Fruit fly (Drosophila melanogaster): ENCODE data around the gene CG7950.
A peak's percentile ranks its signal among the peaks of the same experiment; 100 is the strongest.

The CG7950 gene

DNA sequence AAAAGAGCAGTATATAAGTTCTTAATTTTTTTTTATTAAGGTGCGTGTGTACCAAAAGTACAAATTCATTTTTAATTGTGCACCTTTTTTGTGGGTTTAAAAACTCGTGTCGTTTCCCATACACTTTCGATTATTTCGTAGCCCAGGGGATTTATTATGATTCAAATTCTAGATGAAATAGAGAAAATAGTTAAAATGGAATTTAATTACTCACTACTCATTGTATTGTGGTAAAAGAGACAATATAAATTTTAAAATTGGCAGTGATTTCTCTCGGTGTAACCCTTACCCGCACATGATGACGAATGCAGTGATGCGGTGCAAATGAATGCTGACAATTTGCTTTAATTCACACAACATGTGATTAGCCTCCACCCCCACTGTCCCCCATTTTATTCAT is 26.6 kb downstream of the CG7950 start (continued):
- TF ChIP-seq lab (GFP tag; optimal IDR thresholded peaks at IDR 0.05) = peak; percentile 20
- no peak for TF ChIP-seq tx (GFP tag; optimal IDR thresholded peaks at IDR 0.05)
- no peak for TF ChIP-seq CG13296 (GFP tag; optimal IDR thresholded peaks at IDR 0.05)
- TF ChIP-seq Ada2b (GFP tag; IDR thresholded peaks at IDR 0.05) = no peak
- no peak for TF ChIP-seq ssp (GFP tag; IDR thresholded peaks at IDR 0.05)
- TF ChIP-seq jumu (GFP tag; optimal IDR thresholded peaks at IDR 0.05) = no peak
- TF ChIP-seq fd64A (GFP tag; optimal IDR thresholded peaks at IDR 0.05) = no peak
- no peak for TF ChIP-seq zen (tag; optimal IDR thresholded peaks at IDR 0.05)
- no peak for TF ChIP-seq CG11456 (GFP tag; IDR thresholded peaks at IDR 0.05)
- TF ChIP-seq H15 (GFP tag; IDR thresholded peaks at IDR 0.05) = no peak
- no peak for TF ChIP-seq twi (tag; optimal IDR thresholded peaks at IDR 0.05)
- no peak for TF ChIP-seq Rx (GFP tag; IDR thresholded peaks at IDR 0.05)
- TF ChIP-seq CG32767 (GFP tag; IDR thresholded peaks at IDR 0.05) = no peak
- TF ChIP-seq CG13624 (GFP tag; optimal IDR thresholded peaks at IDR 0.05) = no peak
- TF ChIP-seq en (GFP tag; optimal IDR thresholded peaks at IDR 0.05) = no peak
- TF ChIP-seq cwo (GFP tag; optimal IDR thresholded peaks at IDR 0.05) = no peak
- TF ChIP-seq CG2202 (tag; optimal IDR thresholded peaks at IDR 0.05) = no peak
- TF ChIP-seq MESR4 (GFP tag; optimal IDR thresholded peaks at IDR 0.05) = no peak
- no peak for TF ChIP-seq CG15696 (tag; optimal IDR thresholded peaks at IDR 0.05)
- TF ChIP-seq az2 (GFP tag; optimal IDR thresholded peaks at IDR 0.05) = peak; percentile 5
- no peak for TF ChIP-seq Dip3 (GFP tag; optimal IDR thresholded peaks at IDR 0.05)
- TF ChIP-seq CG6689 (GFP tag; IDR thresholded peaks at IDR 0.05) = no peak
- TF ChIP-seq unc-4 (GFP tag; IDR thresholded peaks at IDR 0.05; ENCODE audit: partially characterized antibody) = no peak
- peak; percentile 3 for TF ChIP-seq nmo (GFP tag; optimal IDR thresholded peaks at IDR 0.05)
- no peak for TF ChIP-seq Hmx (GFP tag; optimal IDR thresholded peaks at IDR 0.05)
- no peak for TF ChIP-seq eve (GFP tag; optimal IDR thresholded peaks at IDR 0.05)
- TF ChIP-seq fd3F (GFP tag; optimal IDR thresholded peaks at IDR 0.05) = no peak
- TF ChIP-seq YL-1 (GFP tag; optimal IDR thresholded peaks at IDR 0.05) = no peak
- no peak for TF ChIP-seq CG5953 (GFP tag; IDR thresholded peaks at IDR 0.05)
- no peak for TF ChIP-seq CG7357 (GFP tag; IDR thresholded peaks at IDR 0.05)
- no peak for TF ChIP-seq CG16815 (GFP tag; optimal IDR thresholded peaks at IDR 0.05)
- TF ChIP-seq hkb (optimal IDR thresholded peaks at IDR 0.05) = no peak
- TF ChIP-seq hkb (GFP tag; IDR thresholded peaks at IDR 0.05) = no peak
- TF ChIP-seq phol (tag; optimal IDR thresholded peaks at IDR 0.05) = peak; percentile 24
- TF ChIP-seq Drgx (GFP tag; IDR thresholded peaks at IDR 0.05) = no peak
- TF ChIP-seq CHES-1-like (GFP tag; optimal IDR thresholded peaks at IDR 0.05) = no peak
- TF ChIP-seq CG17912 (GFP tag; optimal IDR thresholded peaks at IDR 0.05) = no peak
- no peak for TF ChIP-seq Mes4 (GFP tag; optimal IDR thresholded peaks at IDR 0.05)
- TF ChIP-seq HmgZ (tag; optimal IDR thresholded peaks at IDR 0.05) = no peak
- peak; percentile 47 for TF ChIP-seq Med (GFP tag)
- TF ChIP-seq CG10543 (GFP tag; optimal IDR thresholded peaks at IDR 0.05) = no peak
- no peak for TF ChIP-seq aop (GFP tag; IDR thresholded peaks at IDR 0.05)
- TF ChIP-seq HLH4C (GFP tag; IDR thresholded peaks at IDR 0.05; ENCODE audit: partially characterized antibody) = no peak
- TF ChIP-seq Side (GFP tag; optimal IDR thresholded peaks at IDR 0.05) = no peak
- no peak for TF ChIP-seq CG18011 (GFP tag; optimal IDR thresholded peaks at IDR 0.05)
- TF ChIP-seq vfl (GFP tag; optimal IDR thresholded peaks at IDR 0.05) = no peak
- TF ChIP-seq CG17802 (tag; optimal IDR thresholded peaks at IDR 0.05) = no peak
- TF ChIP-seq Sin3A (optimal IDR thresholded peaks at IDR 0.05) = no peak
- no peak for TF ChIP-seq CG12071 (GFP tag; optimal IDR thresholded peaks at IDR 0.05)
- TF ChIP-seq BEAF-32 (GFP tag; optimal IDR thresholded peaks at IDR 0.05) = no peak
- TF ChIP-seq CG42726 (GFP tag; IDR thresholded peaks at IDR 0.05; ENCODE audit: partially characterized antibody) = no peak
- TF ChIP-seq CG1603 (tag; optimal IDR thresholded peaks at IDR 0.05) = peak; percentile 16
- no peak for TF ChIP-seq CG1647 (GFP tag; optimal IDR thresholded peaks at IDR 0.05)
